5 worm cellular contexts compared by ENCODE assay signal in genomic region chrV:7734909-7735308, ce11.
TF ChIP-seq lines count a peak whose summit lies in the region.

Gene clic-1, minus strand, starts transcription at chrV:7734911.

TF ChIP-seq in whole organism, L1 larva, 84 proteins besides CTCF, POLR2A, EP300 and RAD21 (continues in another document):
- TF ChIP-seq lsy-2 (tag; optimal IDR thresholded peaks at IDR 0.05; lab: Kevin White, UChicago) (peak; percentile 53 to 85), nhr-20 (tag; optimal IDR thresholded peaks at IDR 0.05; lab: Kevin White, UChicago) (peak; percentile 57), fkh-10 (GFP tag; optimal IDR thresholded peaks at IDR 0.05; lab: Kevin White, UChicago) (peak; percentile 3), zag-1 (tag; optimal IDR thresholded peaks at IDR 0.05; lab: Kevin White, UChicago) (no peak), nhr-85 (tag; lab: Kevin White, UChicago) (peak; percentile 80), lin-35 (GFP tag; optimal IDR thresholded peaks at IDR 0.05; lab: Kevin White, UChicago) (peak; percentile 96 to 98), tbx-2 (tag; optimal IDR thresholded peaks at IDR 0.05; lab: Kevin White, UChicago) (peak; percentile 65), nhr-71 (tag; optimal IDR thresholded peaks at IDR 0.05; lab: Kevin White, UChicago) (peak; percentile 78), swsn-7 (tag; optimal IDR thresholded peaks at IDR 0.05; lab: Kevin White, UChicago) (peak; percentile 62), nhr-11 (tag; optimal IDR thresholded peaks at IDR 0.05; lab: Kevin White, UChicago) (peak; percentile 4), lin-15B (tag; optimal IDR thresholded peaks at IDR 0.05; lab: Kevin White, UChicago) (peak; percentile 43), blmp-1 (tag; optimal IDR thresholded peaks at IDR 0.05; lab: Kevin White, UChicago) (peak; percentile 60), jun-1 (tag; optimal IDR thresholded peaks at IDR 0.05; lab: Kevin White, UChicago) (peak; percentile 63), aly-2 (tag; optimal IDR thresholded peaks at IDR 0.05; lab: Kevin White, UChicago) (peak; percentile 2), hpl-2 (GFP tag; optimal IDR thresholded peaks at IDR 0.05; lab: Kevin White, UChicago) (no peak), fos-1 (tag; optimal IDR thresholded peaks at IDR 0.05; lab: Kevin White, UChicago) (peak; percentile 58), dsc-1 (tag; optimal IDR thresholded peaks at IDR 0.05; lab: Kevin White, UChicago) (peak; percentile 44), ztf-4 (tag; optimal IDR thresholded peaks at IDR 0.05; lab: Kevin White, UChicago) (no peak)

TF ChIP-seq in whole organism, L3 larva, 47 proteins besides CTCF, POLR2A, EP300 and RAD21 (continues in another document):
- TF ChIP-seq tbx-2 (tag; optimal IDR thresholded peaks at IDR 0.05; lab: Kevin White, UChicago) (no peak), ZK546.5 (tag; optimal IDR thresholded peaks at IDR 0.05; lab: Kevin White, UChicago) (no peak), egl-27 (tag; optimal IDR thresholded peaks at IDR 0.05; lab: Kevin White, UChicago) (no peak), hmg-11 (tag; optimal IDR thresholded peaks at IDR 0.05; lab: Kevin White, UChicago) (peak; percentile 57), nhr-12 (tag; optimal IDR thresholded peaks at IDR 0.05; lab: Kevin White, UChicago) (no peak), unc-62 (GFP tag; optimal IDR thresholded peaks at IDR 0.05; lab: Kevin White, UChicago) (no peak), nhr-77 (tag; optimal IDR thresholded peaks at IDR 0.05; lab: Kevin White, UChicago) (no peak), nfya-1 (tag; optimal IDR thresholded peaks at IDR 0.05; lab: Kevin White, UChicago; ENCODE audit: insufficient read depth) (peak; percentile 76), ceh-16 (tag; optimal IDR thresholded peaks at IDR 0.05; lab: Kevin White, UChicago) (no peak), R02D3.7 (tag; optimal IDR thresholded peaks at IDR 0.05; lab: Kevin White, UChicago) (no peak), mdl-1 (tag; optimal IDR thresholded peaks at IDR 0.05; lab: Kevin White, UChicago) (no peak), ceh-9 (tag; optimal IDR thresholded peaks at IDR 0.05; lab: Kevin White, UChicago) (no peak), nhr-237 (tag; optimal IDR thresholded peaks at IDR 0.05; lab: Kevin White, UChicago) (no peak), ztf-4 (tag; optimal IDR thresholded peaks at IDR 0.05; lab: Kevin White, UChicago) (no peak), lin-39 (tag; optimal IDR thresholded peaks at IDR 0.05; lab: Kevin White, UChicago) (peak; percentile 82), mml-1 (tag; optimal IDR thresholded peaks at IDR 0.05; lab: Kevin White, UChicago) (no peak), ztf-11 (tag; optimal IDR thresholded peaks at IDR 0.05; lab: Kevin White, UChicago) (no peak), nhr-28 (tag; optimal IDR thresholded peaks at IDR 0.05; lab: Kevin White, UChicago) (no peak), elt-1 (tag; optimal IDR thresholded peaks at IDR 0.05; lab: Kevin White, UChicago) (no peak), nhr-43 (tag; optimal IDR thresholded peaks at IDR 0.05; lab: Kevin White, UChicago; ENCODE audit: poor library complexity, severe bottlenecking) (no peak)

TF ChIP-seq in whole organism, early embryonic, 17 proteins besides CTCF, POLR2A, EP300 and RAD21:
- TF ChIP-seq F13C5.2 (tag; optimal IDR thresholded peaks at IDR 0.05; lab: Kevin White, UChicago) (peak; percentile 63), hmbx-1 (tag; optimal IDR thresholded peaks at IDR 0.05; lab: Kevin White, UChicago) (no peak)

TF ChIP-seq in whole organism, midembryonic, 9 proteins besides CTCF, POLR2A, EP300 and RAD21:
- TF ChIP-seq med-1 (GFP tag; optimal IDR thresholded peaks at IDR 0.05; lab: Kevin White, UChicago; ENCODE audit: insufficient read depth) (no peak), cog-1 (tag; optimal IDR thresholded peaks at IDR 0.05; lab: Kevin White, UChicago) (peak; percentile 42), flt-1 (GFP tag; IDR thresholded peaks at IDR 0.05; lab: Robert Waterston, UW) (peak; percentile 41; the same call in 1 of the 2 replicates), ztf-23 (GFP tag; IDR thresholded peaks at IDR 0.05; lab: Robert Waterston, UW) (peak; percentile 62), T22C8.4 (GFP tag; IDR thresholded peaks at IDR 0.05; lab: Robert Waterston, UW) (no peak), klf-2 (GFP tag; conservative IDR thresholded peaks at IDR 0.05; lab: Robert Waterston, UW) (no peak), tab-1 (GFP tag; IDR thresholded peaks at IDR 0.05; lab: Robert Waterston, UW) (no peak), ref-1 (GFP tag; conservative IDR thresholded peaks at IDR 0.05; lab: Robert Waterston, UW) (no peak), ztf-29 (GFP tag; IDR thresholded peaks at IDR 0.05; lab: Robert Waterston, UW) (no peak)
TF ChIP-seq in whole organism, midembryonic: peak in this region for 3.

TF ChIP-seq in whole organism, young adult, 124 proteins besides CTCF, POLR2A, EP300 and RAD21 (continues in another document):
- TF ChIP-seq ztf-25 (GFP tag; IDR thresholded peaks at IDR 0.05; lab: Robert Waterston, UW): no peak
- 0 out of 2 replicates have a peak, but pooled peaks have one; percentile 32 for TF ChIP-seq mcd-1 (GFP tag; IDR thresholded peaks at IDR 0.05; lab: Robert Waterston, UW)
- peak; percentile 82 for TF ChIP-seq efl-1 (GFP tag; optimal IDR thresholded peaks at IDR 0.05; lab: Kevin White, UChicago)
- no peak for TF ChIP-seq hlh-12 (tag; optimal IDR thresholded peaks at IDR 0.05; lab: Kevin White, UChicago)
- no peak for TF ChIP-seq aptf-3 (GFP tag; IDR thresholded peaks at IDR 0.05; lab: Robert Waterston, UW)
- no peak for TF ChIP-seq rpc-1 (optimal IDR thresholded peaks at IDR 0.05; lab: Kevin White, UChicago)
- no peak for TF ChIP-seq rpc-1 (tag; optimal IDR thresholded peaks at IDR 0.05; lab: Kevin White, UChicago)
- no peak for TF ChIP-seq F52B5.7 (tag; optimal IDR thresholded peaks at IDR 0.05; lab: Kevin White, UChicago)
- TF ChIP-seq rcor-1 (GFP tag; IDR thresholded peaks at IDR 0.05; lab: Robert Waterston, UW): no peak
- TF ChIP-seq lin-40 (tag; optimal IDR thresholded peaks at IDR 0.05; lab: Kevin White, UChicago): no peak
- peak; percentile 98 for TF ChIP-seq madf-3 (GFP tag; IDR thresholded peaks at IDR 0.05; lab: Robert Waterston, UW)
- no peak for TF ChIP-seq lin-26 (GFP tag; IDR thresholded peaks at IDR 0.05; lab: Robert Waterston, UW)
- TF ChIP-seq nfyb-1 (GFP tag; IDR thresholded peaks at IDR 0.05; lab: Robert Waterston, UW): no peak
- TF ChIP-seq Y67H2A.10 (GFP tag; conservative IDR thresholded peaks at IDR 0.05; lab: Robert Waterston, UW): no peak
- TF ChIP-seq F57A8.1 (GFP tag; optimal IDR thresholded peaks at IDR 0.05; lab: Kevin White, UChicago): no peak
- TF ChIP-seq xnd-1 (tag; optimal IDR thresholded peaks at IDR 0.05; lab: Kevin White, UChicago): no peak
- TF ChIP-seq ceh-27 (GFP tag; optimal IDR thresholded peaks at IDR 0.05; lab: Kevin White, UChicago): peak; percentile 24
- TF ChIP-seq bed-1 (GFP tag; IDR thresholded peaks at IDR 0.05; lab: Robert Waterston, UW): no peak
- peak; percentile 62 for TF ChIP-seq dpl-1 (GFP tag; optimal IDR thresholded peaks at IDR 0.05; lab: Kevin White, UChicago)
- TF ChIP-seq hmg-20 (GFP tag; IDR thresholded peaks at IDR 0.05; lab: Robert Waterston, UW): no peak
- no peak for TF ChIP-seq madf-10 (tag; optimal IDR thresholded peaks at IDR 0.05; lab: Kevin White, UChicago)
- no peak for TF ChIP-seq lsy-27 (tag; optimal IDR thresholded peaks at IDR 0.05; lab: Kevin White, UChicago; ENCODE audit: borderline replicate concordance, insufficient read depth)
- no peak for TF ChIP-seq K12H6.12 (tag; optimal IDR thresholded peaks at IDR 0.05; lab: Kevin White, UChicago)
- TF ChIP-seq sea-2 (GFP tag; IDR thresholded peaks at IDR 0.05; lab: Robert Waterston, UW): no peak
- TF ChIP-seq sdz-38 (tag; optimal IDR thresholded peaks at IDR 0.05; lab: Kevin White, UChicago): no peak
- TF ChIP-seq nhr-179 (tag; optimal IDR thresholded peaks at IDR 0.05; lab: Kevin White, UChicago): no peak
- TF ChIP-seq F33H1.4 (GFP tag; IDR thresholded peaks at IDR 0.05; lab: Robert Waterston, UW): peak; percentile 14; the same call in 1 of the 2 replicates
- TF ChIP-seq ceh-91 (GFP tag; IDR thresholded peaks at IDR 0.05; lab: Robert Waterston, UW): no peak
- no peak for TF ChIP-seq ama-1 (optimal IDR thresholded peaks at IDR 0.05; lab: Kevin White, UChicago)
- TF ChIP-seq ama-1 (GFP tag; optimal IDR thresholded peaks at IDR 0.05; lab: Kevin White, UChicago): no peak
- no peak for TF ChIP-seq pha-4 (tag; optimal IDR thresholded peaks at IDR 0.05; lab: Kevin White, UChicago)
- no peak for TF ChIP-seq hlh-26 (GFP tag; conservative IDR thresholded peaks at IDR 0.05; lab: Robert Waterston, UW)
- no peak for TF ChIP-seq ztf-22 (GFP tag; optimal IDR thresholded peaks at IDR 0.05; lab: Kevin White, UChicago)
- peak; percentile 14; the same call in 1 of the 2 replicates for TF ChIP-seq hmg-1.2 (GFP tag; IDR thresholded peaks at IDR 0.05; lab: Robert Waterston, UW)
- no peak for TF ChIP-seq Y53F4B.3 (GFP tag; IDR thresholded peaks at IDR 0.05; lab: Robert Waterston, UW)
- no peak for TF ChIP-seq let-526 (GFP tag; IDR thresholded peaks at IDR 0.05; lab: Robert Waterston, UW)
- no peak for TF ChIP-seq unc-130 (GFP tag; optimal IDR thresholded peaks at IDR 0.05; lab: Kevin White, UChicago)
- TF ChIP-seq K11D2.4 (GFP tag; IDR thresholded peaks at IDR 0.05; lab: Robert Waterston, UW): no peak
- TF ChIP-seq cebp-2 (GFP tag; IDR thresholded peaks at IDR 0.05; lab: Robert Waterston, UW): no peak
- peak; percentile 69 for TF ChIP-seq cebp-1 (GFP tag; IDR thresholded peaks at IDR 0.05; lab: Robert Waterston, UW)
- TF ChIP-seq cebp-1 (tag; optimal IDR thresholded peaks at IDR 0.05; lab: Kevin White, UChicago): peak; percentile 94
- no peak for TF ChIP-seq attf-6 (GFP tag; IDR thresholded peaks at IDR 0.05; lab: Robert Waterston, UW)
- no peak for TF ChIP-seq snpc-1.3 (tag; optimal IDR thresholded peaks at IDR 0.05; lab: Kevin White, UChicago; ENCODE audit: insufficient read depth)
- no peak for TF ChIP-seq tbx-9 (tag; optimal IDR thresholded peaks at IDR 0.05; lab: Kevin White, UChicago; ENCODE audit: borderline replicate concordance)
- TF ChIP-seq atf-7 (tag; optimal IDR thresholded peaks at IDR 0.05; lab: Kevin White, UChicago): no peak
- no peak for TF ChIP-seq Y53G8AR.9 (GFP tag; conservative IDR thresholded peaks at IDR 0.05; lab: Robert Waterston, UW)
- TF ChIP-seq lin-35 (GFP tag; optimal IDR thresholded peaks at IDR 0.05; lab: Kevin White, UChicago): peak in 1 of 3 experiments; percentile 86
- TF ChIP-seq ztf-18 (tag; optimal IDR thresholded peaks at IDR 0.05; lab: Kevin White, UChicago): no peak
- peak; percentile 16 for TF ChIP-seq attf-5 (GFP tag; optimal IDR thresholded peaks at IDR 0.05; lab: Kevin White, UChicago)
- no peak for TF ChIP-seq zfh-2 (GFP tag; conservative IDR thresholded peaks at IDR 0.05; lab: Robert Waterston, UW)
- peak; percentile 79 to 82 for TF ChIP-seq let-607 (tag; optimal IDR thresholded peaks at IDR 0.05; lab: Kevin White, UChicago)

Comparison
In these comparisons a context has a peak if more than half of its experiments do, and no peak if none do; other contexts are left out.
1. Of the 8 proteins assayed by ChIP-seq in both whole organism, young adult and whole organism, L1 larva: peak only in whole organism, young adult: none; only in whole organism, L1 larva: snpc-4 and unc-130; in both: dpl-1 and efl-1; in neither: 3; mixed calls (peak in some experiments, not most) for 1.